Worm (Caenorhabditis elegans) whole organism, L4/young adult: ENCODE measurements around the gene cks-1.

ENCODE experiments used
- dao-5 ChIP-seq: sonication (generic microtip); optimal IDR thresholded peaks from 2 replicates; lab custom pipeline; 2016; ENCODE audit warnings: missing genotype, missing genetic modification characterization, moderate library complexity, missing compliant biosample characterization
- him-1 ChIP-seq: sonication (generic microtip); optimal IDR thresholded peaks from 2 replicates; lab custom pipeline; 2016; ENCODE audit warnings: missing genotype, missing genetic modification reagents, missing genetic modification characterization, missing compliant biosample characterization

DNA sequence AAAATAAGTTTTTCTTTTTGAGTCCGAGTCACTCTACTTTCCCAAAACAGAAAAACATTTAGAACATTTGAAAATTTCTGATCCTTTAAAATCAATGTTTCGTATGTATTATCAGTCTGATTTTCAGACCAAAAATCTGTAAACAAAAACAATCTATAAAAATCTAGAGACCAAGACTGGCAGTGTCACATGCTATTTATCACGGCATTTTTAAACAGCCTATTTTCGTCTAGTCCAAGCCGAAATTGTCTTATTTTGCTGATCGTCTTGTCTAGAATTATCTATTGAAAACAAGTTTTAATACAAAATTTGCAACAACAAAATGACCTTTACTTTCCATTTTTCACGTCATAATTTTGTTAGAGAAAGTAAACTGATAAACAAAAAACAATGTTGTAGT, 12.9 kb downstream of the cks-1 start:
- TF ChIP-seq him-1 (tag; lab: Kevin White, UChicago) (no peak), dao-5 (no peak)
